Worm (Caenorhabditis elegans) whole organism, L1 larva: ENCODE results near the gene F14F7.4.

Source experiments
- C16A3.4 ChIP-seq: fragments of 150-350 bp; optimal IDR thresholded peaks from 2 replicates; lab custom pipeline; 2014; ENCODE audit warnings: missing biosample characterization, missing genetic modification characterization
- Y116A8C.19 ChIP-seq: sonication (generic microtip); optimal IDR thresholded peaks from 2 replicates; lab custom pipeline; 2016; ENCODE audit warnings: missing compliant biosample characterization, missing genetic modification characterization, borderline replicate concordance
- aha-1 ChIP-seq: fragments of 150-350 bp; optimal IDR thresholded peaks from 2 replicates; lab custom pipeline; 2014; ENCODE audit warnings: missing biosample characterization, missing genetic modification characterization
- ceh-8 ChIP-seq: fragments of 200-800 bp; sonication (Bioruptor generic); optimal IDR thresholded peaks from 2 replicates; lab custom pipeline; 2018; ENCODE audit warnings: mild to moderate bottlenecking, missing genetic modification characterization, moderate library complexity, missing compliant biosample characterization
- ceh-90 ChIP-seq: sonication (generic microtip); optimal IDR thresholded peaks from 2 replicates; lab custom pipeline; 2016; ENCODE audit warnings: missing genetic modification characterization, missing compliant biosample characterization
- ces-1 ChIP-seq: fragments of 150-350 bp; optimal IDR thresholded peaks from 2 replicates; lab custom pipeline; 2014; ENCODE audit warnings: missing biosample characterization, missing genetic modification reagents, missing genetic modification characterization
- dpl-1 ChIP-seq, 3 experiments: fragments of 150-350 bp in 2 of 3; sonication (generic microtip) in 1 of 3; optimal IDR thresholded peaks; 2 replicates each; lab custom pipeline; 2014 to 2017; ENCODE audit warnings: missing biosample characterization in 3 of 3, missing genetic modification characterization in 3 of 3, missing genetic modification reagents in 3 of 3
- efl-1 ChIP-seq, 4 experiments: fragments of 150-350 bp; optimal IDR thresholded peaks in 3 of 4; peaks in 1 of 4; 1 replicate in 1 of 4; 2 replicates in 3 of 4; lab custom pipeline; 2014; ENCODE audit warnings: missing biosample characterization in 2 of 4, missing genetic modification characterization in 2 of 4, missing genetic modification reagents in 2 of 4
- efl-3 ChIP-seq: fragments of 200-800 bp; sonication (Bioruptor generic); optimal IDR thresholded peaks from 2 replicates; lab custom pipeline; 2018; ENCODE audit warnings: mild to moderate bottlenecking, missing genetic modification characterization, missing compliant biosample characterization
- elt-2 ChIP-seq: sonication (generic microtip); optimal IDR thresholded peaks from 2 replicates; lab custom pipeline; 2016; ENCODE audit warnings: missing genetic modification characterization, mild to moderate bottlenecking, inconsistent platforms, missing compliant biosample characterization, missing genetic modification reagents
- fkh-4 ChIP-seq: sonication (generic microtip); optimal IDR thresholded peaks from 2 replicates; lab custom pipeline; 2016; ENCODE audit warnings: missing compliant biosample characterization, missing genetic modification characterization, borderline replicate concordance
- lin-14 ChIP-seq: fragments of 200-800 bp; sonication (Bioruptor generic); optimal IDR thresholded peaks from 2 replicates; lab custom pipeline; 2018; ENCODE audit warnings: mild to moderate bottlenecking, missing genetic modification characterization, moderate library complexity, missing compliant biosample characterization
- lin-35 ChIP-seq, 2 experiments: fragments of 150-350 bp; optimal IDR thresholded peaks; 2 replicates each; lab custom pipeline; 2014; ENCODE audit warnings: missing biosample characterization in 2 of 2, missing genetic modification characterization in 2 of 2, missing genetic modification reagents in 2 of 2
- lir-3 ChIP-seq: sonication (generic microtip); optimal IDR thresholded peaks from 2 replicates; lab custom pipeline; 2016; ENCODE audit warnings: mild to moderate bottlenecking, missing genetic modification characterization, moderate library complexity, missing compliant biosample characterization; ENCODE audit not compliant: poor library complexity
- lsy-2 ChIP-seq, 2 experiments: fragments of 150-350 bp; optimal IDR thresholded peaks; 2 replicates each; lab custom pipeline; 2014; ENCODE audit warnings: missing biosample characterization in 2 of 2, missing genetic modification characterization in 2 of 2
- mef-2 ChIP-seq: fragments of 150-350 bp; optimal IDR thresholded peaks from 2 replicates; lab custom pipeline; 2014; ENCODE audit warnings: missing biosample characterization, missing genetic modification characterization
- nhr-11 ChIP-seq: fragments of 150-350 bp; optimal IDR thresholded peaks from 2 replicates; lab custom pipeline; 2014; ENCODE audit warnings: missing biosample characterization, missing genetic modification characterization
- nhr-47 ChIP-seq: sonication (generic microtip); optimal IDR thresholded peaks from 2 replicates; lab custom pipeline; 2016; ENCODE audit warnings: mild to moderate bottlenecking, missing genetic modification characterization, moderate library complexity, missing compliant biosample characterization
- nhr-85 ChIP-seq: sonication (generic microtip); peaks from one replicate; lab custom pipeline; 2016; ENCODE audit warnings: missing genetic modification characterization, inconsistent platforms, missing compliant biosample characterization
- pax-3 ChIP-seq: fragments of 200-800 bp; sonication (Bioruptor generic); optimal IDR thresholded peaks from 2 replicates; lab custom pipeline; 2018; ENCODE audit warnings: mild to moderate bottlenecking, missing genetic modification characterization, moderate library complexity, missing compliant biosample characterization
- pqm-1 ChIP-seq: sonication (generic microtip); optimal IDR thresholded peaks from 3 replicates; lab custom pipeline; 2017; ENCODE audit warnings: missing biosample characterization, missing genetic modification characterization
- skn-1 ChIP-seq: fragments of 150-350 bp; optimal IDR thresholded peaks from 2 replicates; lab custom pipeline; 2014; ENCODE audit warnings: missing biosample characterization, missing genetic modification characterization
- snu-23 ChIP-seq: sonication (generic microtip); optimal IDR thresholded peaks from 2 replicates; lab custom pipeline; 2016; ENCODE audit warnings: missing genetic modification characterization, missing compliant biosample characterization
- unc-30 ChIP-seq: sonication (generic microtip); optimal IDR thresholded peaks from 2 replicates; lab custom pipeline; 2017; ENCODE audit warnings: missing biosample characterization, missing genetic modification characterization
- unc-62 ChIP-seq: fragments of 150-350 bp; optimal IDR thresholded peaks from 2 replicates; lab custom pipeline; 2014; ENCODE audit warnings: missing biosample characterization, missing genetic modification reagents, missing genetic modification characterization
- unc-98 ChIP-seq: fragments of 200-800 bp; sonication (Bioruptor generic); IDR thresholded peaks from 2 replicates; pipeline ENCODE4 v1.3.6; 2022; ENCODE audit warnings: missing genetic modification characterization, missing compliant biosample characterization
- xbp-1 ChIP-seq: sonication (generic microtip); optimal IDR thresholded peaks from 2 replicates; lab custom pipeline; 2016; ENCODE audit warnings: missing genetic modification characterization, missing compliant biosample characterization
- zag-1 ChIP-seq: fragments of 150-350 bp; optimal IDR thresholded peaks from 2 replicates; lab custom pipeline; 2014; ENCODE audit warnings: missing biosample characterization, missing genetic modification characterization
- ztf-11 ChIP-seq, 2 experiments: sonication (generic microtip); optimal IDR thresholded peaks; 2 replicates each; lab custom pipeline; 2016 to 2017; ENCODE audit warnings: missing genetic modification characterization in 2 of 2, missing biosample characterization in 1 of 2, missing compliant biosample characterization in 1 of 2

The F14F7.4 gene

DNA sequence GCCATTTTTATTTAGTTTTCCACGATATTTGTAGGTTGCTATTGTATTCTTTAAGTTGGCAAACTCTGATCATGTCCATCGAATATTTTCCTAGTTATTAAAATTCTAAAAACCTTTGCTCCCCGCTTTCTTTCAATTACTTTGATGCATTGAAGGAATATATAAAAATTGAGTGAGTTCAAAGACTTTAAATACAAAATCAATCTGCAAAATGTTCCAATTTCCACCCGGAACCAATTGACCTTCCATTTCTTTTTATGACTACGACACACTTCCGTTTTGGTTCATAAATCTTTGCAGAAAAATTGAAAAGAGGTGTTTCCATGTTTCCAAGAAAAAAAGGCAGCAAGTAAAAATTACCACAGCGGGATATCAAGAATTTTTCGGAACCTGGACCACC, 10.2 kb upstream of the F14F7.4 start, which contains the start of gene F54F12.2:
TSS of gene F54F12.2 (plus strand) at position 301 of the 400 bp plus-strand sequence.
- TF ChIP-seq efl-3 (no peak), efl-1 (optimal IDR thresholded peaks at IDR 0.05; lab: Kevin White, UChicago) (no peak), efl-1 (GFP tag; optimal IDR thresholded peaks at IDR 0.05 in 1 of 2; lab: Kevin White, UChicago) (no peak), lir-3 (tag; lab: Kevin White, UChicago) (no peak), lsy-2 (tag; optimal IDR thresholded peaks at IDR 0.05; lab: Kevin White, UChicago) (no peak), ceh-90 (no peak), unc-30 (tag; lab: Kevin White, UChicago) (no peak), nhr-47 (tag; lab: Kevin White, UChicago) (no peak), skn-1 (no peak), fkh-4 (tag; lab: Kevin White, UChicago) (no peak)

DNA sequence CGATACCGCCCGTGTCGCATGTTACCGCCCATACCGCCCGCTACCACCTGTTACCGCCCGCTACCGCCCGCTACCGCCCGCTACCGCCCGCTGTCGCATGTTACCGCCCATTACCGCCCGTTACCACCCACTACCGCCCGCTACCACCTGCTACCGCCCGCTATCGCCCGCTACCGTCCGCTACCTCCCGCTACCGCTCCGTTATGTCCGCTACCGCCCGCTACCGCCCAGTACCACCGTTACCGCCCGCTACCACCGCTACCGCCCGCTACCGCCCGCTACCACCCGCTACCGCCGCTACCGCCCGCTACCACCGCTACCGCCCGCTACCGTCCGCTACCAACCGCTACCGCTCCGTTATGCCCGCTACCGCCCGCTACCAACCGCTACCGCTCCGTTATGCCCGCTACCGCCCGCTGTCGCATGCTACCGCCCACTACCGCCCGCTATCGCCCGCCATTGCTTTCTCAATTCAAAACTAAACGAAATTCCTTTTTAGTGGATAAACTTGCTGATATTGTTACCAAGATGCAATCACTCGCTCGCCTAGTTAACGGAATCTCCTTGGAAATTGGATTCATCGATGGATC, 3.0 kb upstream of the F14F7.4 start:
- TF ChIP-seq C16A3.4 (tag; lab: Kevin White, UChicago) (no peak), ceh-8 (peak; percentile 54)

DNA sequence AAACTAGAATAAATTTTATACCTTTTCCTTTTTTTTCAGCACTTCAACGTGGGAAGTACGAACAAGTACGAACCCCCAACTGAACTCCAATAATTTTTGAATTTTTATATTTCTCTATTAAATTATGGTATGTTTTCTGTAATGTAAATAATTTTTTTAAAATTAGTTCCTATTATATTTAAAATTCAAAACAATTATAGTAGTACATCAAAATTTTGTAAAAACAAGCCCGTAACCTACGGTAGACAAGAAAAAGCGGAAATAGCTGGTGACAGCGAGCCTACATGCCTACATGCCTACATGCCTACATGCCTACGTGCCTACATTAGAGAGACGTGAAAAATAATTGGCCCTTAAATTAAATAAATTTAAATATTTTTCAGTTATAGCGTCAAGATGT, 2.2 kb upstream of the F14F7.4 start, which contains the start of gene F14F7.5:
TSS of gene F14F7.5 (plus strand) at position 301 of the 400 bp plus-strand sequence.
- TF ChIP-seq snu-23 (GFP tag; lab: Kevin White, UChicago) (no peak), mef-2 (tag; lab: Kevin White, UChicago) (no peak), efl-3 (no peak)
- TF ChIP-seq, all 84 proteins: peak for 0

DNA sequence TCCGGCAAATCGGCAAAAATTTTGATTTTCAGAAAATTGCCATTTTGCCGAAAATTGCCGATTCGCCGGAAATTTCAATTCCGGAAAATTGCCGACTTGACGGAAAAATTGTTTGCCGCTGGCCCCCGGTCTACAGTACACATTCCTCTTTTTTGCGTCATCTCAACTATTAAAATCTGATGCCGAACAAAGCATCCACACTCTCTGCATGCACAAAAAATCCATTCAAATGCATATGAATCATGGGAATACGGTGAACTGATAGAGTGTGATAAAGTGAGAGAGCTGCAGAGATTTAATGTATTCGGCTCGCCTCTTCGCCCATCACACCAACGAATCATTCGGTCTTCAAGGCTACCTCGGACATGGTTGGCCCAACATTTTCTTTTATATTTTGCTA, 1.0 kb upstream of the F14F7.4 start, which contains the start of gene F14F7.7:
TSS of gene F14F7.7 (plus strand) at position 354 of the 400 bp plus-strand sequence.
- TF ChIP-seq unc-98 (no peak), efl-1 (optimal IDR thresholded peaks at IDR 0.05; lab: Kevin White, UChicago) (no peak), efl-1 (GFP tag; optimal IDR thresholded peaks at IDR 0.05 in 1 of 2; lab: Kevin White, UChicago) (peak in 1 of 2 experiments; percentile 22), ztf-11 (tag; optimal IDR thresholded peaks at IDR 0.05; lab: Kevin White, UChicago) (no peak), pax-3 (tag; lab: Kevin White, UChicago) (no peak)
- TF ChIP-seq, all 84 proteins: peak for 1

DNA sequence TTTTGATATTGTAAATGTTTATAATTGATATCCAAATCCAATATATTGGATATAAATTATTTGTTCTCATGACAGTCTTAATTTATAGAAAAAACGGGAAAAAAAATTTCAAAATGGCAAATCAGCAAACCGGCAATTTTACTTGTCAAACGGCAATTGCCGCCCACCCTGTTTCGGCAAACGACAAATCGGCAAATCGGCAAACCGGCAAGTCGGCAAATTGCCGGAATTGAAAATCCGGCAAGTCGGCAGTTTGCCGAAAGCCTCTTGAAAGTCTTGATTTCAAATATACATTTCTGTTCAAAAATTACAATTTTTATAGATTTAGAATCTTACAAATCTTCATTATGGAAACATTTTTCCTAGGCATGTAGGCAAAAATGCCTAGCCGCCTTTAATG, 1.6 kb downstream of the F14F7.4 start:
- TF ChIP-seq ces-1 (GFP tag; lab: Kevin White, UChicago), result no peak
- TF ChIP-seq efl-1 (optimal IDR thresholded peaks at IDR 0.05; lab: Kevin White, UChicago), result no peak
- TF ChIP-seq efl-1 (GFP tag; optimal IDR thresholded peaks at IDR 0.05 in 1 of 2; lab: Kevin White, UChicago), result peak in 1 of 2 experiments; percentile 53
- TF ChIP-seq xbp-1, result no peak

DNA sequence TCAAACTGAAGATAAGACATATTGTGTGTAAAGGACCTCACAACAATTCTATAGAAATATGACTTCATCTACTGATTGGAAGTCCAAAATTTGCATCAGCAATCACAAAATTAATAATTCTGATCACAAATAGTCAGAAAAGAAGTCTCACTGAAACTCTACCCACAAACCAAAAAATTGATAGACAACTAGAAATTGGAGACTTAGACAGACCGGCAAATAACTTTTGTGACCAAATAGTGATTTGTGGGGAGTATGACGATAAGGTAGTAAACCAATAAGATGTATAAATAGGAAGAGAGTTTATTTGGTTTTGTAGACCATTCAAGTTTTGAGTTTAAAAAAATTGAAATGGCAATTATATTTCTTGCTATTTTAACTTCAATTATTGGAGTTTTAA, 5.2 kb downstream of the F14F7.4 start, which contains the start of gene cyp-13A12:
TSS of gene cyp-13A12 (plus strand) at position 267 of the 400 bp plus-strand sequence.
- TF ChIP-seq dpl-1 (GFP tag; optimal IDR thresholded peaks at IDR 0.05; lab: Kevin White, UChicago) (no peak), elt-2 (tag; lab: Kevin White, UChicago) (peak; percentile 20), lin-35 (GFP tag; optimal IDR thresholded peaks at IDR 0.05; lab: Kevin White, UChicago) (peak in 1 of 2 experiments; percentile 8)

DNA sequence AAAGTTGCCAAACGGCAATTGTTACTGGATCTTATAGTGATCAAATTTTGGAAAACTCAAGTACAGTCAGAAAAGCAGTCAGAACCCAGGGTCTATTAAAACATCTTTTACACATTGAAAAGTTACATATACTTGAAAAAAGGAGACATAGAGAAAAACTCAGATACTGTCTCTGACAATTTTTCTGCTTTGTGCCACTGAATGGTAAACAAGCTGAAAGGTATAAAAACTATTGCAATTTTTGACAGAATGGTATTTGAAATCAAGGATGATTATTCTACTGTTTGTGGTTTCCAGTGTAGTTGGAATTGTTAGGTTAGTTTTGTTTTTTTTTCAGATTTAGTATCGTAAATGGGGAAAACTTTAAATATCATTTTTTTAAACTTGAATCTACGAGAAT, 8.8 kb downstream of the F14F7.4 start, which contains the start of gene cyp-13A11:
TSS of gene cyp-13A11 (plus strand) at position 266 of the 400 bp plus-strand sequence.
- TF ChIP-seq ces-1 (GFP tag; lab: Kevin White, UChicago) (no peak), zag-1 (tag; lab: Kevin White, UChicago) (no peak), nhr-11 (no peak), Y116A8C.19 (tag; lab: Kevin White, UChicago) (no peak), unc-62 (no peak), pqm-1 (tag; lab: Kevin White, UChicago) (no peak), lin-14 (GFP tag; lab: Kevin White, UChicago) (no peak), nhr-85 (tag; lab: Kevin White, UChicago) (no peak), nhr-47 (tag; lab: Kevin White, UChicago) (no peak), aha-1 (tag; lab: Kevin White, UChicago) (no peak)
